Worm (Caenorhabditis elegans) whole organism, young adult: ENCODE data around the gene K11H3.8.

ENCODE experiments used
- F57C9.4 ChIP-seq: sonication (generic microtip); optimal IDR thresholded peaks from 2 replicates; lab custom pipeline; 2017; ENCODE audit warnings: mild to moderate bottlenecking, missing genetic modification characterization, missing compliant biosample characterization
- attf-6 ChIP-seq: fragments of 200-800 bp; sonication (Bioruptor generic); IDR thresholded peaks from 2 replicates; pipeline ENCODE4 v1.3.6; 2022; ENCODE audit warnings: missing genetic modification reagents, missing genetic modification characterization, missing compliant biosample characterization
- nfya-1 ChIP-seq: sonication (generic microtip); optimal IDR thresholded peaks from 2 replicates; lab custom pipeline; 2017; ENCODE audit warnings: antibody characterized with exemption, missing compliant biosample characterization, missing genetic modification characterization, borderline replicate concordance; ENCODE audit not compliant: insufficient read depth
- sea-2 ChIP-seq: fragments of 200-800 bp; sonication (Bioruptor generic); IDR thresholded peaks from 2 replicates; pipeline ENCODE4 v1.3.6; 2022; ENCODE audit warnings: missing genetic modification characterization, missing compliant biosample characterization

DNA sequence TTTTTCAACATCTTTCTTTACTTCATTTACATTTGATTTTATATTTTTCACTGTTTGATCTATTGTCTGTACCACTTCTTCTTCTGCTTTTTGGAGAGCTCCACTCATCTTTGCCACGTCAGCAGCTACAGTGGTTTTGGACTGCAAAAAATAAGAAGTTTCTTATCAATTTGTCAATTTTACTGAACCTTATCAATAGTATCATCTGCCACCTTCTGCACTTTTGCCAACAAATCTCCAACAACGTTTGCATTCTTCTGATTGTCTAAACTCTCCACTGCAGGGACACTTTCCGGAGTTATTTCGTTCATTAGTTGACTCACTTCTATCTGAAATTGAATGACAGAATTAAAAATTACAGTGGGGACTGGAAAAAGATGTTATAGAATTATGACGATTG is 48.2 kb upstream of the K11H3.8 start:
- TF ChIP-seq F57C9.4 (tag; lab: Kevin White, UChicago) (no peak), nfya-1 (tag; lab: Kevin White, UChicago) (no peak), attf-6 (no peak), sea-2 (GFP tag; lab: Robert Waterston, UW) (no peak)
